Worm (Caenorhabditis elegans) whole organism, L2 larva: ENCODE data around the gene efa-6.

ENCODE experiments used
- ZK546.5 ChIP-seq: sonication (generic microtip); optimal IDR thresholded peaks from 2 replicates; lab custom pipeline; 2017; ENCODE audit warnings: missing biosample characterization, missing genetic modification characterization
- aly-2 ChIP-seq: fragments of 150-350 bp; optimal IDR thresholded peaks from 2 replicates; lab custom pipeline; 2014; ENCODE audit warnings: missing biosample characterization, missing genetic modification characterization
- crh-2 ChIP-seq: sonication (generic microtip); optimal IDR thresholded peaks from 2 replicates; lab custom pipeline; 2017; ENCODE audit warnings: missing biosample characterization, missing genetic modification characterization
- elt-3 ChIP-seq: sonication (generic microtip); optimal IDR thresholded peaks from 2 replicates; lab custom pipeline; 2017; ENCODE audit warnings: missing biosample characterization, missing genetic modification characterization
- lin-13 ChIP-seq: fragments of 150-350 bp; optimal IDR thresholded peaks from 2 replicates; lab custom pipeline; 2014; ENCODE audit warnings: missing biosample characterization, missing genetic modification reagents, missing genetic modification characterization
- mbf-1 ChIP-seq: sonication (generic microtip); optimal IDR thresholded peaks from 2 replicates; lab custom pipeline; 2017; ENCODE audit warnings: missing biosample characterization, missing genetic modification characterization
- mdl-1 ChIP-seq, 2 experiments: fragments of 150-350 bp in 1 of 2; sonication (generic microtip) in 1 of 2; optimal IDR thresholded peaks; 2 replicates each; lab custom pipeline; 2017; ENCODE audit warnings: missing biosample characterization in 2 of 2, missing genetic modification characterization in 2 of 2
- nhr-11 ChIP-seq: fragments of 150-350 bp; optimal IDR thresholded peaks from 2 replicates; lab custom pipeline; 2014; ENCODE audit warnings: missing biosample characterization, missing genetic modification characterization
- nhr-129 ChIP-seq: fragments of 150-350 bp; optimal IDR thresholded peaks from 2 replicates; lab custom pipeline; 2014; ENCODE audit warnings: missing biosample characterization, missing genetic modification characterization
- unc-39 ChIP-seq: fragments of 150-350 bp; optimal IDR thresholded peaks from 2 replicates; lab custom pipeline; 2014; ENCODE audit warnings: missing biosample characterization, missing genetic modification characterization
- unc-62 ChIP-seq: fragments of 150-350 bp; optimal IDR thresholded peaks from 2 replicates; lab custom pipeline; 2014; ENCODE audit warnings: missing biosample characterization, missing genetic modification reagents, missing genetic modification characterization
- zag-1 ChIP-seq: fragments of 150-350 bp; optimal IDR thresholded peaks from 2 replicates; lab custom pipeline; 2014; ENCODE audit warnings: missing biosample characterization, missing genetic modification characterization

- TF ChIP-seq unc-39 (tag; lab: Kevin White, UChicago), result no peak
- TF ChIP-seq lin-13 (GFP tag; lab: Kevin White, UChicago), result no peak
- no peak for TF ChIP-seq crh-2
- TF ChIP-seq unc-62 (GFP tag; lab: Kevin White, UChicago), result no peak
- TF ChIP-seq zag-1 (tag; lab: Kevin White, UChicago), result no peak
- TF ChIP-seq ZK546.5 (tag; lab: Kevin White, UChicago), result no peak
- TF ChIP-seq nhr-129 (tag; lab: Kevin White, UChicago), result no peak
- no peak for TF ChIP-seq mbf-1 (tag; lab: Kevin White, UChicago)
- no peak for TF ChIP-seq elt-3
- no peak for TF ChIP-seq aly-2 (tag; lab: Kevin White, UChicago)
- TF ChIP-seq nhr-11 (tag; lab: Kevin White, UChicago), result no peak
- TF ChIP-seq mdl-1 (tag; optimal IDR thresholded peaks at IDR 0.05; lab: Kevin White, UChicago), result no peak
Measured at ce11 chrIV:12574265-12574664, 40.3 kb downstream of the efa-6 start.
